Worm (Caenorhabditis elegans) whole organism, young adult: ENCODE results near the gene F46B3.7.

ENCODE experiments used
- C06A6.2 ChIP-seq: fragments of 200-800 bp; sonication (Bioruptor generic); conservative IDR thresholded peaks from 2 replicates; pipeline ENCODE4 v1.3.6; 2022; ENCODE audit warnings: missing genetic modification characterization, missing compliant biosample characterization
- F33H1.4 ChIP-seq: fragments of 200-800 bp; sonication (Bioruptor generic); IDR thresholded peaks from 2 replicates; pipeline ENCODE4 v1.3.6; 2022; ENCODE audit warnings: missing genetic modification reagents, missing genetic modification characterization, missing compliant biosample characterization
- F39B2.1 ChIP-seq: fragments of 200-800 bp; sonication (Bioruptor generic); IDR thresholded peaks from 2 replicates; pipeline ENCODE4 v1.3.6; 2022; ENCODE audit warnings: missing genetic modification reagents, missing genetic modification characterization, missing compliant biosample characterization
- F49E8.2 ChIP-seq: sonication (generic microtip); optimal IDR thresholded peaks from 3 replicates; lab custom pipeline; 2017; ENCODE audit warnings: missing genetic modification characterization, mild to moderate bottlenecking, missing compliant biosample characterization, antibody characterized with exemption, moderate library complexity; ENCODE audit not compliant: insufficient read depth
- F57C9.4 ChIP-seq: sonication (generic microtip); optimal IDR thresholded peaks from 2 replicates; lab custom pipeline; 2017; ENCODE audit warnings: mild to moderate bottlenecking, missing genetic modification characterization, missing compliant biosample characterization
- K12H6.12 ChIP-seq: fragments of 200-800 bp; sonication (Bioruptor generic); optimal IDR thresholded peaks from 2 replicates; lab custom pipeline; 2018; ENCODE audit warnings: mild to moderate bottlenecking, missing genetic modification characterization, missing compliant biosample characterization
- Y53F4B.3 ChIP-seq: fragments of 200-800 bp; sonication (Bioruptor generic); IDR thresholded peaks from 2 replicates; pipeline ENCODE4 v1.3.6; 2022; ENCODE audit warnings: missing genetic modification reagents, missing genetic modification characterization, missing compliant biosample characterization
- ama-1 ChIP-seq, 3 experiments: fragments of 150-350 bp in 1 of 3; sonication (generic microtip) in 2 of 3; optimal IDR thresholded peaks; 2 replicates each; lab custom pipeline; 2014 to 2018; ENCODE audit warnings: missing biosample characterization in 2 of 3, missing genetic modification characterization in 2 of 3, missing genetic modification reagents in 2 of 3
- atf-7 ChIP-seq: sonication (generic microtip); optimal IDR thresholded peaks from 2 replicates; lab custom pipeline; 2017; ENCODE audit warnings: mild to moderate bottlenecking, missing genetic modification characterization, missing compliant biosample characterization
- cebp-2 ChIP-seq: fragments of 200-800 bp; sonication (Bioruptor generic); IDR thresholded peaks from 2 replicates; pipeline ENCODE4 v1.3.6; 2022; ENCODE audit warnings: missing genetic modification characterization, missing compliant biosample characterization
- ceh-79 ChIP-seq: sonication (generic microtip); optimal IDR thresholded peaks from 2 replicates; lab custom pipeline; 2017; ENCODE audit warnings: mild to moderate bottlenecking, missing genetic modification characterization, missing compliant biosample characterization
- efl-1 ChIP-seq: fragments of 150-350 bp; optimal IDR thresholded peaks from 2 replicates; lab custom pipeline; 2014; ENCODE audit warnings: missing biosample characterization, missing genetic modification reagents, missing genetic modification characterization
- ekl-4 ChIP-seq: fragments of 200-800 bp; sonication (Bioruptor generic); IDR thresholded peaks from 2 replicates; pipeline ENCODE4 v1.3.6; 2022; ENCODE audit warnings: missing genetic modification reagents, missing genetic modification characterization, missing compliant biosample characterization
- hlh-26 ChIP-seq: fragments of 200-800 bp; sonication (Bioruptor generic); conservative IDR thresholded peaks from 2 replicates; pipeline ENCODE4 v1.3.6; 2022; ENCODE audit warnings: missing genetic modification reagents, missing genetic modification characterization, missing compliant biosample characterization
- hmg-20 ChIP-seq: fragments of 200-800 bp; sonication (Bioruptor generic); IDR thresholded peaks from 2 replicates; pipeline ENCODE4 v1.3.6; 2022; ENCODE audit warnings: missing genetic modification reagents, missing genetic modification characterization, missing compliant biosample characterization
- hsf-1 ChIP-seq: fragments of 200-800 bp; sonication (Bioruptor generic); IDR thresholded peaks from 2 replicates; pipeline ENCODE4 v1.3.6; 2022; ENCODE audit warnings: missing genetic modification reagents, missing genetic modification characterization, missing compliant biosample characterization
- lag-1 ChIP-seq: fragments of 200-800 bp; sonication (Bioruptor generic); IDR thresholded peaks from 2 replicates; pipeline ENCODE4 v1.3.6; 2022; ENCODE audit warnings: missing genetic modification reagents, missing genetic modification characterization, missing compliant biosample characterization
- let-526 ChIP-seq: fragments of 200-800 bp; sonication (Bioruptor generic); IDR thresholded peaks from 2 replicates; pipeline ENCODE4 v1.3.6; 2022; ENCODE audit warnings: missing genetic modification reagents, missing genetic modification characterization, missing compliant biosample characterization
- lin-26 ChIP-seq: fragments of 200-800 bp; sonication (Bioruptor generic); IDR thresholded peaks from 2 replicates; pipeline ENCODE4 v1.3.6; 2022; ENCODE audit warnings: missing genetic modification reagents, missing genetic modification characterization, missing compliant biosample characterization
- lsy-27 ChIP-seq: sonication (generic microtip); optimal IDR thresholded peaks from 2 replicates; lab custom pipeline; 2017; ENCODE audit warnings: missing genetic modification characterization, mild to moderate bottlenecking, missing compliant biosample characterization, antibody characterized with exemption, missing genotype, borderline replicate concordance; ENCODE audit not compliant: insufficient read depth
- madf-6 ChIP-seq: fragments of 200-800 bp; sonication (Bioruptor generic); IDR thresholded peaks from 2 replicates; pipeline ENCODE4 v1.3.6; 2022; ENCODE audit warnings: missing genetic modification reagents, missing genetic modification characterization, missing compliant biosample characterization
- mcd-1 ChIP-seq: fragments of 200-800 bp; sonication (Bioruptor generic); IDR thresholded peaks from 2 replicates; pipeline ENCODE4 v1.3.6; 2022; ENCODE audit warnings: missing genetic modification reagents, missing genetic modification characterization, missing compliant biosample characterization
- mes-4 ChIP-seq: sonication (generic microtip); optimal IDR thresholded peaks from 2 replicates; lab custom pipeline; 2016; ENCODE audit warnings: missing genotype, missing genetic modification characterization, missing compliant biosample characterization
- nfyb-1 ChIP-seq: fragments of 200-800 bp; sonication (Bioruptor generic); IDR thresholded peaks from 2 replicates; pipeline ENCODE4 v1.3.6; 2022; ENCODE audit warnings: missing genetic modification reagents, missing genetic modification characterization, missing compliant biosample characterization
- nhr-27 ChIP-seq: fragments of 200-800 bp; sonication (Bioruptor generic); optimal IDR thresholded peaks from 2 replicates; lab custom pipeline; 2018; ENCODE audit warnings: mild to moderate bottlenecking, missing genetic modification characterization, moderate library complexity, missing compliant biosample characterization
- nhr-80 ChIP-seq: sonication (generic microtip); optimal IDR thresholded peaks from 2 replicates; lab custom pipeline; 2016; ENCODE audit warnings: missing genetic modification characterization, missing compliant biosample characterization
- nhr-90 ChIP-seq: sonication (generic microtip); optimal IDR thresholded peaks from 2 replicates; lab custom pipeline; 2016; ENCODE audit warnings: missing genotype, mild to moderate bottlenecking, missing genetic modification characterization, missing compliant biosample characterization
- pbrm-1 ChIP-seq: fragments of 200-800 bp; sonication (Bioruptor generic); IDR thresholded peaks from 2 replicates; pipeline ENCODE4 v1.3.6; 2022; ENCODE audit warnings: missing genetic modification reagents, missing genetic modification characterization, missing compliant biosample characterization
- pha-4 ChIP-seq: fragments of 150-350 bp; sonication (generic microtip); optimal IDR thresholded peaks from 2 replicates; lab custom pipeline; 2014; ENCODE audit warnings: missing biosample characterization, missing genetic modification reagents, missing genetic modification characterization
- snpc-1.1 ChIP-seq: sonication (generic microtip); optimal IDR thresholded peaks from 2 replicates; lab custom pipeline; 2017; ENCODE audit warnings: missing genetic modification characterization, mild to moderate bottlenecking, missing compliant biosample characterization, antibody characterized with exemption, moderate library complexity, missing genotype, missing genetic modification reagents; ENCODE audit not compliant: insufficient read depth
- snpc-1.3 ChIP-seq: sonication (generic microtip); optimal IDR thresholded peaks from 2 replicates; lab custom pipeline; 2017; ENCODE audit warnings: missing genetic modification characterization, mild to moderate bottlenecking, missing compliant biosample characterization, antibody characterized with exemption, moderate library complexity, missing genotype, missing genetic modification reagents; ENCODE audit not compliant: insufficient read depth
- snpc-3.4 ChIP-seq: sonication (generic microtip); optimal IDR thresholded peaks from 2 replicates; lab custom pipeline; 2017; ENCODE audit warnings: missing genetic modification characterization, mild to moderate bottlenecking, missing compliant biosample characterization, antibody characterized with exemption, moderate library complexity, missing genotype, missing genetic modification reagents
- snpc-4 ChIP-seq, 5 experiments: fragments of 150-350 bp in 1 of 5; sonication (generic microtip) in 4 of 5; optimal IDR thresholded peaks; 2 replicates each; lab custom pipeline; 2014 to 2018; ENCODE audit warnings: missing genetic modification characterization in 5 of 5, missing biosample characterization in 3 of 5, antibody characterized with exemption in 2 of 5, mild to moderate bottlenecking in 2 of 5, missing compliant biosample characterization in 2 of 5, missing genotype in 2 of 5, moderate library complexity in 2 of 5, missing genetic modification reagents in 1 of 5
- somi-1 ChIP-seq: fragments of 200-800 bp; sonication (Bioruptor generic); optimal IDR thresholded peaks from 2 replicates; lab custom pipeline; 2018; ENCODE audit warnings: mild to moderate bottlenecking, missing genetic modification characterization, missing compliant biosample characterization
- unc-62 ChIP-seq: fragments of 150-350 bp; optimal IDR thresholded peaks from 2 replicates; lab custom pipeline; 2014; ENCODE audit warnings: missing biosample characterization, missing genetic modification reagents, missing genetic modification characterization
- zfh-2 ChIP-seq: fragments of 200-800 bp; sonication (Bioruptor generic); conservative IDR thresholded peaks from 2 replicates; pipeline ENCODE4 v1.3.6; 2022; ENCODE audit warnings: missing genetic modification reagents, missing genetic modification characterization, missing compliant biosample characterization
- ztf-18 ChIP-seq: sonication (generic microtip); optimal IDR thresholded peaks from 2 replicates; lab custom pipeline; 2016; ENCODE audit warnings: missing genotype, mild to moderate bottlenecking, missing genetic modification characterization, missing compliant biosample characterization
- ztf-22 ChIP-seq: fragments of 200-800 bp; sonication (Bioruptor generic); optimal IDR thresholded peaks from 2 replicates; lab custom pipeline; 2018; ENCODE audit warnings: mild to moderate bottlenecking, missing genetic modification characterization, moderate library complexity, missing compliant biosample characterization
- ztf-25 ChIP-seq: fragments of 200-800 bp; sonication (Bioruptor generic); IDR thresholded peaks from 2 replicates; pipeline ENCODE4 v1.3.6; 2022; ENCODE audit warnings: missing genetic modification reagents, missing genetic modification characterization, missing compliant biosample characterization
- ztf-26 ChIP-seq: sonication (generic microtip); optimal IDR thresholded peaks from 2 replicates; lab custom pipeline; 2017; ENCODE audit warnings: missing genetic modification characterization, missing compliant biosample characterization
- ztf-6 ChIP-seq: fragments of 200-800 bp; sonication (Bioruptor generic); IDR thresholded peaks from 2 replicates; pipeline ENCODE4 v1.3.6; 2022; ENCODE audit warnings: missing genetic modification reagents, missing genetic modification characterization, missing compliant biosample characterization

F46B3.7 gene

ce11 chrV:20600704-20601103, 17.8 kb downstream of the F46B3.7 start:
- TF ChIP-seq hmg-20 (GFP tag; lab: Robert Waterston, UW) (no peak), ztf-26 (tag; lab: Kevin White, UChicago) (no peak), zfh-2 (GFP tag; lab: Robert Waterston, UW) (peak; percentile 55; the same call in 1 of the 2 replicates), madf-6 (GFP tag; lab: Robert Waterston, UW) (no peak), lag-1 (GFP tag; lab: Robert Waterston, UW) (0 out of 2 replicates have a peak, but pooled peaks have one; percentile 75)

- TF ChIP-seq mcd-1 (GFP tag; lab: Robert Waterston, UW) (no peak), snpc-4 (GFP tag; optimal IDR thresholded peaks at IDR 0.05; lab: Kevin White, UChicago) (no peak), snpc-4 (tag; optimal IDR thresholded peaks at IDR 0.05; lab: Kevin White, UChicago) (no peak), unc-62 (GFP tag; lab: Kevin White, UChicago) (no peak), ceh-79 (tag; lab: Kevin White, UChicago) (no peak), let-526 (GFP tag; lab: Robert Waterston, UW) (no peak), nfyb-1 (GFP tag; lab: Robert Waterston, UW) (no peak), mes-4 (tag; lab: Kevin White, UChicago) (no peak), efl-1 (no peak), snpc-3.4 (tag; lab: Kevin White, UChicago) (no peak)
These were observed 18.7 kb downstream of the F46B3.7 start, which contains the start of gene col-163 for ce11 chrV:20599795-20600194. TSS of gene col-163 (plus strand) at chrV:20600095.

ce11 chrV:20597076-20597475, 21.5 kb downstream of the F46B3.7 start, which contains the start of gene F46B3.1:
TSS of gene F46B3.1 (minus strand) at chrV:20597176.
- TF ChIP-seq ztf-22 (GFP tag; lab: Kevin White, UChicago) = no peak
- no peak for TF ChIP-seq Y53F4B.3 (GFP tag; lab: Robert Waterston, UW)
- TF ChIP-seq lin-26 (GFP tag; lab: Robert Waterston, UW) = no peak
- no peak for TF ChIP-seq somi-1 (GFP tag; lab: Kevin White, UChicago)
- TF ChIP-seq let-526 (GFP tag; lab: Robert Waterston, UW) = no peak
- TF ChIP-seq F39B2.1 (GFP tag; lab: Robert Waterston, UW) = no peak

ce11 chrV:20595653-20596052, 22.9 kb downstream of the F46B3.7 start, which contains the start of gene F26F2.11:
TSS of gene F26F2.11 (minus strand) at chrV:20595753.
- TF ChIP-seq nhr-80 (tag; lab: Kevin White, UChicago) (no peak), ztf-6 (GFP tag; lab: Robert Waterston, UW) (no peak), pbrm-1 (GFP tag; lab: Robert Waterston, UW) (no peak), snpc-1.3 (tag; lab: Kevin White, UChicago) (no peak), ekl-4 (no peak), snpc-1.1 (no peak), hlh-26 (no peak), cebp-2 (GFP tag; lab: Robert Waterston, UW) (no peak)

- TF ChIP-seq F49E8.2 (no peak), lsy-27 (tag; lab: Kevin White, UChicago) (no peak), F57C9.4 (tag; lab: Kevin White, UChicago) (no peak), nhr-27 (tag; lab: Kevin White, UChicago) (no peak), C06A6.2 (GFP tag; lab: Robert Waterston, UW) (no peak), lag-1 (GFP tag; lab: Robert Waterston, UW) (no peak), snpc-1.3 (tag; lab: Kevin White, UChicago) (no peak), ztf-25 (no peak), atf-7 (tag; lab: Kevin White, UChicago) (no peak), F33H1.4 (GFP tag; lab: Robert Waterston, UW) (no peak), K12H6.12 (tag; lab: Kevin White, UChicago) (no peak), nhr-80 (tag; lab: Kevin White, UChicago) (no peak), ztf-18 (no peak), nhr-90 (tag; lab: Kevin White, UChicago) (no peak), ama-1 (optimal IDR thresholded peaks at IDR 0.05; lab: Kevin White, UChicago) (no peak), ama-1 (GFP tag; optimal IDR thresholded peaks at IDR 0.05; lab: Kevin White, UChicago) (no peak), hsf-1 (GFP tag; lab: Robert Waterston, UW) (no peak), pha-4 (no peak)
These were observed 23.8 kb downstream of the F46B3.7 start, which contains the start of gene F26F2.10 for ce11 chrV:20594746-20595145. TSS of gene F26F2.10 (minus strand) at chrV:20594846.
